Fruit fly (Drosophila melanogaster) whole organism: ENCODE data around the gene geko.

Experiments used
- CG8478 ChIP-seq: fragments of >200 bp; optimal IDR thresholded peaks from 2 replicates; lab custom pipeline; 2018; ENCODE audit warnings: inconsistent platforms
- psq ChIP-seq: fragments of >200 bp; optimal IDR thresholded peaks from 2 replicates; lab custom pipeline; 2017

dm6 chr3L:18154140-18154539, 14.9 kb downstream of the geko start:
- TF ChIP-seq CG8478 (lab: Kevin White, UChicago) (no peak), psq (no peak)
